Worm (Caenorhabditis elegans) whole organism, young adult: ENCODE results near the gene znf-207.
A peak's percentile ranks its signal among the peaks of the same experiment; 100 is the strongest.

Experiments
- B0035.1 ChIP-seq: sonication (generic microtip); optimal IDR thresholded peaks from 2 replicates; lab custom pipeline; 2016; ENCODE audit warnings: missing genetic modification characterization, mild to moderate bottlenecking, missing compliant biosample characterization, missing genotype, missing genetic modification reagents
- B0336.3 ChIP-seq: fragments of 200-800 bp; sonication (Bioruptor generic); IDR thresholded peaks from 2 replicates; pipeline ENCODE4 v1.3.6; 2022; ENCODE audit warnings: missing genetic modification characterization, missing compliant biosample characterization
- C17E4.6 ChIP-seq: fragments of 200-800 bp; sonication (Bioruptor generic); IDR thresholded peaks from 2 replicates; pipeline ENCODE4 v1.3.6; 2022; ENCODE audit warnings: missing genetic modification reagents, missing genetic modification characterization, missing compliant biosample characterization
- D2030.7 ChIP-seq: fragments of 200-800 bp; sonication (Bioruptor generic); IDR thresholded peaks from 2 replicates; pipeline ENCODE4 v1.3.6; 2022; ENCODE audit warnings: missing genetic modification reagents, missing genetic modification characterization, missing compliant biosample characterization
- F33H1.4 ChIP-seq: fragments of 200-800 bp; sonication (Bioruptor generic); IDR thresholded peaks from 2 replicates; pipeline ENCODE4 v1.3.6; 2022; ENCODE audit warnings: missing genetic modification reagents, missing genetic modification characterization, missing compliant biosample characterization
- F49E8.2 ChIP-seq: sonication (generic microtip); optimal IDR thresholded peaks from 3 replicates; lab custom pipeline; 2017; ENCODE audit warnings: missing genetic modification characterization, mild to moderate bottlenecking, missing compliant biosample characterization, antibody characterized with exemption, moderate library complexity; ENCODE audit not compliant: insufficient read depth
- F55B11.4 ChIP-seq: sonication (generic microtip); optimal IDR thresholded peaks from 2 replicates; lab custom pipeline; 2016; ENCODE audit warnings: missing compliant biosample characterization, missing genetic modification characterization, borderline replicate concordance; ENCODE audit not compliant: insufficient read depth
- K12H6.12 ChIP-seq: fragments of 200-800 bp; sonication (Bioruptor generic); optimal IDR thresholded peaks from 2 replicates; lab custom pipeline; 2018; ENCODE audit warnings: mild to moderate bottlenecking, missing genetic modification characterization, missing compliant biosample characterization
- Y53G8AR.9 ChIP-seq: fragments of 200-800 bp; sonication (Bioruptor generic); conservative IDR thresholded peaks from 2 replicates; pipeline ENCODE4 v1.3.6; 2022; ENCODE audit warnings: missing genetic modification reagents, missing genetic modification characterization, missing compliant biosample characterization
- Y79H2A.3 ChIP-seq: fragments of 200-800 bp; sonication (Bioruptor generic); conservative IDR thresholded peaks from 2 replicates; pipeline ENCODE4 v1.3.6; 2022; ENCODE audit warnings: missing genetic modification reagents, missing genetic modification characterization, missing compliant biosample characterization
- Y95B8A.8 ChIP-seq: fragments of 200-800 bp; sonication (Bioruptor generic); IDR thresholded peaks from 2 replicates; pipeline ENCODE4 v1.3.6; 2022; ENCODE audit warnings: missing genetic modification reagents, missing genetic modification characterization, missing compliant biosample characterization
- aptf-3 ChIP-seq: fragments of 200-800 bp; sonication (Bioruptor generic); IDR thresholded peaks from 2 replicates; pipeline ENCODE4 v1.3.6; 2022; ENCODE audit warnings: missing genetic modification characterization, missing compliant biosample characterization
- attf-3 ChIP-seq: fragments of 200-800 bp; sonication (Bioruptor generic); conservative IDR thresholded peaks from 2 replicates; pipeline ENCODE4 v1.3.6; 2022; ENCODE audit warnings: missing genetic modification reagents, missing genetic modification characterization, missing compliant biosample characterization
- attf-5 ChIP-seq: fragments of 200-800 bp; sonication (Bioruptor generic); optimal IDR thresholded peaks from 2 replicates; lab custom pipeline; 2018; ENCODE audit warnings: mild to moderate bottlenecking, missing genetic modification characterization, missing compliant biosample characterization
- attf-6 ChIP-seq: fragments of 200-800 bp; sonication (Bioruptor generic); IDR thresholded peaks from 2 replicates; pipeline ENCODE4 v1.3.6; 2022; ENCODE audit warnings: missing genetic modification reagents, missing genetic modification characterization, missing compliant biosample characterization
- dpff-1 ChIP-seq: sonication (generic microtip); optimal IDR thresholded peaks from 2 replicates; lab custom pipeline; 2017; ENCODE audit warnings: mild to moderate bottlenecking, missing genetic modification characterization, missing compliant biosample characterization
- egl-18 ChIP-seq: fragments of 200-800 bp; sonication (Bioruptor generic); IDR thresholded peaks from 2 replicates; pipeline ENCODE4 v1.3.6; 2022; ENCODE audit warnings: missing genetic modification reagents, missing genetic modification characterization, missing compliant biosample characterization
- egl-44 ChIP-seq: fragments of 200-800 bp; sonication (Bioruptor generic); IDR thresholded peaks from 2 replicates; pipeline ENCODE4 v1.3.6; 2022; ENCODE audit warnings: missing genetic modification reagents, missing genetic modification characterization, missing compliant biosample characterization
- gei-17 ChIP-seq: fragments of 200-800 bp; sonication (Bioruptor generic); optimal IDR thresholded peaks from 2 replicates; lab custom pipeline; 2018; ENCODE audit warnings: mild to moderate bottlenecking, missing genetic modification characterization, missing compliant biosample characterization
- him-1 ChIP-seq: sonication (generic microtip); optimal IDR thresholded peaks from 2 replicates; lab custom pipeline; 2016; ENCODE audit warnings: missing genotype, missing genetic modification reagents, missing genetic modification characterization, missing compliant biosample characterization
- hlh-26 ChIP-seq: fragments of 200-800 bp; sonication (Bioruptor generic); conservative IDR thresholded peaks from 2 replicates; pipeline ENCODE4 v1.3.6; 2022; ENCODE audit warnings: missing genetic modification reagents, missing genetic modification characterization, missing compliant biosample characterization
- hmg-1.2 ChIP-seq: fragments of 200-800 bp; sonication (Bioruptor generic); IDR thresholded peaks from 2 replicates; pipeline ENCODE4 v1.3.6; 2022; ENCODE audit warnings: missing genetic modification reagents, missing genetic modification characterization, missing compliant biosample characterization
- hrde-1 ChIP-seq: sonication (generic microtip); optimal IDR thresholded peaks from 2 replicates; lab custom pipeline; 2016; ENCODE audit warnings: missing genetic modification characterization, mild to moderate bottlenecking, missing compliant biosample characterization, moderate library complexity, missing genotype, missing genetic modification reagents, borderline replicate concordance
- lin-26 ChIP-seq: fragments of 200-800 bp; sonication (Bioruptor generic); IDR thresholded peaks from 2 replicates; pipeline ENCODE4 v1.3.6; 2022; ENCODE audit warnings: missing genetic modification reagents, missing genetic modification characterization, missing compliant biosample characterization
- lin-40 ChIP-seq: sonication (generic microtip); optimal IDR thresholded peaks from 2 replicates; lab custom pipeline; 2016; ENCODE audit warnings: missing genetic modification characterization, mild to moderate bottlenecking, missing compliant biosample characterization, missing genotype, missing genetic modification reagents
- lsl-1 ChIP-seq: fragments of 200-800 bp; sonication (Bioruptor generic); optimal IDR thresholded peaks from 2 replicates; lab custom pipeline; 2018; ENCODE audit warnings: mild to moderate bottlenecking, missing genetic modification characterization, moderate library complexity, missing compliant biosample characterization
- madf-10 ChIP-seq: sonication (generic microtip); optimal IDR thresholded peaks from 2 replicates; lab custom pipeline; 2016; ENCODE audit warnings: mild to moderate bottlenecking, missing genetic modification characterization, missing compliant biosample characterization
- madf-3 ChIP-seq: fragments of 200-800 bp; sonication (Bioruptor generic); IDR thresholded peaks from 2 replicates; pipeline ENCODE4 v1.3.6; 2022; ENCODE audit warnings: missing genetic modification reagents, missing genetic modification characterization, missing compliant biosample characterization
- mcd-1 ChIP-seq: fragments of 200-800 bp; sonication (Bioruptor generic); IDR thresholded peaks from 2 replicates; pipeline ENCODE4 v1.3.6; 2022; ENCODE audit warnings: missing genetic modification reagents, missing genetic modification characterization, missing compliant biosample characterization
- mes-4 ChIP-seq: sonication (generic microtip); optimal IDR thresholded peaks from 2 replicates; lab custom pipeline; 2016; ENCODE audit warnings: missing genotype, missing genetic modification characterization, missing compliant biosample characterization
- nhr-179 ChIP-seq: sonication (generic microtip); optimal IDR thresholded peaks from 2 replicates; lab custom pipeline; 2016; ENCODE audit warnings: mild to moderate bottlenecking, missing genetic modification characterization, missing compliant biosample characterization
- pbrm-1 ChIP-seq: fragments of 200-800 bp; sonication (Bioruptor generic); IDR thresholded peaks from 2 replicates; pipeline ENCODE4 v1.3.6; 2022; ENCODE audit warnings: missing genetic modification reagents, missing genetic modification characterization, missing compliant biosample characterization
- rec-8 ChIP-seq, 2 experiments: sonication (generic microtip); optimal IDR thresholded peaks; 2 replicates each; lab custom pipeline; 2016; ENCODE audit warnings: mild to moderate bottlenecking in 2 of 2, missing genetic modification characterization in 2 of 2, missing genetic modification reagents in 2 of 2, missing genotype in 2 of 2, missing biosample characterization in 1 of 2, missing compliant biosample characterization in 1 of 2, moderate library complexity in 1 of 2
- repo-1 ChIP-seq: sonication (generic microtip); optimal IDR thresholded peaks from 2 replicates; lab custom pipeline; 2017; ENCODE audit warnings: mild to moderate bottlenecking, missing genetic modification characterization, missing compliant biosample characterization
- sea-2 ChIP-seq: fragments of 200-800 bp; sonication (Bioruptor generic); IDR thresholded peaks from 2 replicates; pipeline ENCODE4 v1.3.6; 2022; ENCODE audit warnings: missing genetic modification characterization, missing compliant biosample characterization
- snpc-1.3 ChIP-seq: sonication (generic microtip); optimal IDR thresholded peaks from 2 replicates; lab custom pipeline; 2017; ENCODE audit warnings: missing genetic modification characterization, mild to moderate bottlenecking, missing compliant biosample characterization, antibody characterized with exemption, moderate library complexity, missing genotype, missing genetic modification reagents; ENCODE audit not compliant: insufficient read depth
- snpc-3.4 ChIP-seq: sonication (generic microtip); optimal IDR thresholded peaks from 2 replicates; lab custom pipeline; 2017; ENCODE audit warnings: missing genetic modification characterization, mild to moderate bottlenecking, missing compliant biosample characterization, antibody characterized with exemption, moderate library complexity, missing genotype, missing genetic modification reagents
- zfh-2 ChIP-seq: fragments of 200-800 bp; sonication (Bioruptor generic); conservative IDR thresholded peaks from 2 replicates; pipeline ENCODE4 v1.3.6; 2022; ENCODE audit warnings: missing genetic modification reagents, missing genetic modification characterization, missing compliant biosample characterization
- ztf-25 ChIP-seq: fragments of 200-800 bp; sonication (Bioruptor generic); IDR thresholded peaks from 2 replicates; pipeline ENCODE4 v1.3.6; 2022; ENCODE audit warnings: missing genetic modification reagents, missing genetic modification characterization, missing compliant biosample characterization
- ztf-26 ChIP-seq: sonication (generic microtip); optimal IDR thresholded peaks from 2 replicates; lab custom pipeline; 2017; ENCODE audit warnings: missing genetic modification characterization, missing compliant biosample characterization

znf-207 gene

ce11 chrIV:11317119-11317518 lies 6.3 kb downstream of the znf-207 start, which contains the start of gene gspd-1:
TSS of gene gspd-1 (plus strand) at chrIV:11317419.
- TF ChIP-seq zfh-2 (GFP tag; lab: Robert Waterston, UW), result no peak
- TF ChIP-seq aptf-3 (GFP tag; lab: Robert Waterston, UW), result no peak

DNA sequence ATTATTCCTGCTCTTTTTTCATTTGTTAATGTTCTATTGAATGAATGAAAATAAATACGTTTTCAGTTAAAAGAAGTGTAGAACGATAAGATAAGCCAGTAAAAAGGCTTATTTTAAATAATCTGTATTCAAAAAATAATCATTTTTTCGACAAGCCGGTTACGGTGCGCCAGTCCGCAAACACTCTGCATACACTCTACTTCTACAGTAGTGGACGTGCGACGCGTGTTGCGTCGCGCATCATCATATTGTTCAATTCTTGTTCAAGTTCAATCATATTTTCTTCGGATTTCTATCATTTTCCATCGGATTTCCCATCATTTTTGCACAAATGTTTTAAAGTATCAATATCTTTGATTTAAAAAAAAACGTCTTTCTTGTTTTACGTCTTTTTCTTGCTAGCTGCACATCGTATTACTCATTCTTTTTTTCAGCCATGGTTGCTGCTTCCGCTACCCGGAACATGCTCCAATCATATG lies 9.2 kb downstream of the znf-207 start, which contains the start of gene B0035.18:
Gene B0035.18 (plus strand): TSS at position 429 of the 479 bp plus-strand sequence.
- no peak for TF ChIP-seq ztf-26 (tag; lab: Kevin White, UChicago)
- TF ChIP-seq lsl-1, result peak; percentile 89
- TF ChIP-seq hlh-26, result no peak
- peak; percentile 53 for TF ChIP-seq snpc-3.4 (tag; lab: Kevin White, UChicago)
- peak; percentile 11; the same call in 1 of the 2 replicates for TF ChIP-seq hmg-1.2
- TF ChIP-seq D2030.7 (GFP tag; lab: Robert Waterston, UW), result peak; percentile 30; the same call in 1 of the 2 replicates
- TF ChIP-seq madf-3 (GFP tag; lab: Robert Waterston, UW), result peak; percentile 91
- TF ChIP-seq snpc-1.3 (tag; lab: Kevin White, UChicago), result peak; percentile 9

DNA sequence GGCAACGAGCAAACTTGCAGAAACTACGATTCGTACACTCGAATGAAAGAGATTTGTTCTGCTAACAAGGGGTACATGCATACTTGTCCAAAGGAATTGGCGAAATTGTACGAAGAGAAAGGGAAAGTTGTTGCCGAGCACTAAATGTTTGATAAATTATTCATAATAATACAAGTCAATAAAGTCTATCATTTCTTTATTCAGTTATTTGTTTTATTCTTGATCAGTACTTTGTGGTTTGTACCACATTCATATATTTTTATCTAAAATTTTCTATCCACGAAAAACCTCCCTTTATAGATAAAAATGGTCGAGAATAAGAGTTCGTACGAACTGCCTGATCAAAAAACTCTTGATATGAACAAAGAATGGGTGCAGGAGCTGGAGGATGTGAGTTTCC lies 9.7 kb downstream of the znf-207 start, which contains the start of gene edg-1:
Gene edg-1 (plus strand): TSS at position 301 of the 400 bp plus-strand sequence.
- no peak for TF ChIP-seq attf-5
- no peak for TF ChIP-seq egl-44 (GFP tag; lab: Robert Waterston, UW)
- peak; percentile 7 for TF ChIP-seq F49E8.2 (tag; lab: Kevin White, UChicago)

- TF ChIP-seq B0035.1 (tag; lab: Kevin White, UChicago) (no peak), lin-40 (tag; lab: Kevin White, UChicago) (no peak), mes-4 (tag; lab: Kevin White, UChicago) (peak; percentile 26), D2030.7 (GFP tag; lab: Robert Waterston, UW) (peak; percentile 38), ztf-26 (tag; lab: Kevin White, UChicago) (no peak), sea-2 (GFP tag; lab: Robert Waterston, UW) (no peak), madf-10 (tag; lab: Kevin White, UChicago) (no peak), nhr-179 (no peak), C17E4.6 (GFP tag; lab: Robert Waterston, UW) (0 out of 2 replicates have a peak, but pooled peaks have one; percentile 7), F49E8.2 (tag; lab: Kevin White, UChicago) (peak; percentile 4), K12H6.12 (no peak), F55B11.4 (tag; lab: Kevin White, UChicago) (no peak), Y95B8A.8 (peak; percentile 59; the same call in 1 of the 2 replicates), him-1 (peak; percentile 74), repo-1 (tag; lab: Kevin White, UChicago) (no peak), F33H1.4 (peak; percentile 37; the same call in 1 of the 2 replicates), gei-17 (GFP tag; lab: Kevin White, UChicago) (no peak), hrde-1 (peak; percentile 82), Y53G8AR.9 (GFP tag; lab: Robert Waterston, UW) (0 out of 2 replicates have a peak, but pooled peaks have one; percentile 57), ztf-25 (GFP tag; lab: Robert Waterston, UW) (0 out of 2 replicates have a peak, but pooled peaks have one; percentile 43), Y79H2A.3 (GFP tag; lab: Robert Waterston, UW) (peak; percentile 56; the same call in 1 of the 2 replicates), egl-44 (GFP tag; lab: Robert Waterston, UW) (peak; percentile 65; the same call in 1 of the 2 replicates), egl-18 (GFP tag; lab: Robert Waterston, UW) (no peak), attf-3 (GFP tag; lab: Robert Waterston, UW) (no peak), attf-6 (GFP tag; lab: Robert Waterston, UW) (peak; percentile 71; the same call in 1 of the 2 replicates), hmg-1.2 (peak; percentile 34), lin-26 (GFP tag; lab: Robert Waterston, UW) (peak; percentile 79), mcd-1 (GFP tag; lab: Robert Waterston, UW) (0 out of 2 replicates have a peak, but pooled peaks have one; percentile 18), rec-8 (tag; optimal IDR thresholded peaks at IDR 0.05; lab: Kevin White, UChicago) (no peak), dpff-1 (tag; lab: Kevin White, UChicago) (no peak), pbrm-1 (GFP tag; lab: Robert Waterston, UW) (0 out of 2 replicates have a peak, but pooled peaks have one; percentile 16), B0336.3 (GFP tag; lab: Robert Waterston, UW) (no peak)
Observed at ce11 chrIV:11323666-11324065, 12.9 kb downstream of the znf-207 start.
